Fruit fly (Drosophila melanogaster) whole organism, embryonic: ENCODE results near the gene peng.
A peak's percentile ranks its signal among the peaks of the same experiment; 100 is the strongest.

ENCODE experiments used
- CG11398 ChIP-seq: fragments of 200-800 bp; sonication (Bioruptor generic); optimal IDR thresholded peaks from 2 replicates; lab custom pipeline; 2016; ENCODE audit warnings: missing biosample characterization, missing genetic modification characterization
- CG11504 ChIP-seq: fragments of 200-800 bp; sonication (Bioruptor generic); optimal IDR thresholded peaks from 3 replicates; lab custom pipeline; 2019; ENCODE audit warnings: missing biosample characterization, mild to moderate bottlenecking, missing genetic modification characterization, moderate library complexity
- CG11723 ChIP-seq: fragments of 200-800 bp; sonication (Bioruptor generic); optimal IDR thresholded peaks from 2 replicates; lab custom pipeline; 2017; ENCODE audit warnings: missing biosample characterization, mild to moderate bottlenecking, missing genetic modification characterization
- CG12299 ChIP-seq: fragments of 200-800 bp; sonication (Bioruptor generic); optimal IDR thresholded peaks from 2 replicates; lab custom pipeline; 2018; ENCODE audit warnings: missing biosample characterization, mild to moderate bottlenecking, missing genetic modification characterization
- CG1233 ChIP-seq: fragments of 200-800 bp; sonication (Bioruptor generic); optimal IDR thresholded peaks from 4 replicates; lab custom pipeline; 2018; ENCODE audit warnings: missing biosample characterization, mild to moderate bottlenecking, missing genetic modification characterization
- CG13287 ChIP-seq: fragments of 200-800 bp; sonication (Bioruptor generic); IDR thresholded peaks from 2 replicates; pipeline ENCODE4 v1.3.6; 2022; ENCODE audit warnings: missing biosample characterization, missing genetic modification characterization; ENCODE audit not compliant: partially characterized antibody
- CG14667 ChIP-seq: fragments of 200-800 bp; sonication (Bioruptor generic); IDR thresholded peaks from 2 replicates; pipeline ENCODE4 v1.3.6; 2022; ENCODE audit warnings: missing biosample characterization, missing genetic modification characterization
- CG17829 ChIP-seq: fragments of 200-800 bp; optimal IDR thresholded peaks from 2 replicates; lab custom pipeline; 2019; ENCODE audit warnings: missing biosample characterization, mild to moderate bottlenecking, missing genetic modification characterization, moderate library complexity
- CG2202 ChIP-seq: fragments of 200-800 bp; sonication (Bioruptor generic); optimal IDR thresholded peaks from 2 replicates; lab custom pipeline; 2018; ENCODE audit warnings: missing biosample characterization, mild to moderate bottlenecking, missing genetic modification characterization
- CG31388 ChIP-seq: fragments of 200-800 bp; sonication (Bioruptor generic); optimal IDR thresholded peaks from 2 replicates; lab custom pipeline; 2016; ENCODE audit warnings: missing biosample characterization, missing genetic modification characterization
- CG31441 ChIP-seq: fragments of 200-800 bp; sonication (Bioruptor generic); IDR thresholded peaks from 2 replicates; pipeline ENCODE4 v1.3.6; 2022; ENCODE audit warnings: missing biosample characterization, missing genetic modification characterization
- CG32767 ChIP-seq: fragments of 200-800 bp; sonication (Bioruptor generic); IDR thresholded peaks from 2 replicates; pipeline ENCODE4 v1.3.6; 2022; ENCODE audit warnings: missing biosample characterization, missing genetic modification characterization
- CG3838 ChIP-seq: fragments of 200-800 bp; sonication (Bioruptor generic); optimal IDR thresholded peaks from 3 replicates; lab custom pipeline; 2016; ENCODE audit warnings: missing biosample characterization, missing genetic modification characterization
- CG6689 ChIP-seq: fragments of 200-800 bp; sonication (Bioruptor generic); IDR thresholded peaks from 2 replicates; pipeline ENCODE4 v1.3.6; 2022; ENCODE audit warnings: missing biosample characterization, missing genetic modification characterization
- CG7839 ChIP-seq: fragments of 200-800 bp; sonication (Bioruptor generic); optimal IDR thresholded peaks from 3 replicates; lab custom pipeline; 2018; ENCODE audit warnings: missing biosample characterization, mild to moderate bottlenecking, missing genetic modification characterization, moderate library complexity
- CG8478 ChIP-seq: fragments of >200 bp; optimal IDR thresholded peaks from 2 replicates; lab custom pipeline; 2018
- CG9437 ChIP-seq: fragments of 200-800 bp; sonication (Bioruptor generic); optimal IDR thresholded peaks from 2 replicates; lab custom pipeline; 2018; ENCODE audit warnings: missing biosample characterization, mild to moderate bottlenecking, missing genetic modification characterization
- Dll ChIP-seq: fragments of 200-800 bp; sonication (Bioruptor generic); IDR thresholded peaks from 4 replicates; pipeline ENCODE4 v1.3.6; 2022; ENCODE audit warnings: missing biosample characterization, missing genetic modification characterization; ENCODE audit not compliant: partially characterized antibody
- GATAe ChIP-seq: fragments of 200-800 bp; sonication (Bioruptor generic); conservative IDR thresholded peaks from 2 replicates; pipeline ENCODE4 v1.3.6; 2022; ENCODE audit warnings: missing biosample characterization, missing genetic modification characterization
- Gug ChIP-seq: fragments of 200-800 bp; sonication (Bioruptor generic); IDR thresholded peaks from 4 replicates; pipeline ENCODE4 v1.3.6; 2022; ENCODE audit warnings: missing biosample characterization, missing genetic modification characterization
- HHEX ChIP-seq: fragments of 200-800 bp; sonication (Bioruptor generic); optimal IDR thresholded peaks from 3 replicates; lab custom pipeline; 2017; ENCODE audit warnings: missing biosample characterization, mild to moderate bottlenecking, missing genetic modification characterization, missing genetic modification reagents
- Jarid2 ChIP-seq: fragments of 200-800 bp; sonication (Bioruptor generic); optimal IDR thresholded peaks from 3 replicates; lab custom pipeline; 2017; ENCODE audit warnings: mild to moderate bottlenecking, missing biosample characterization, missing genetic modification reagents, missing genetic modification characterization
- Lim3 ChIP-seq: fragments of 200-800 bp; sonication (Bioruptor generic); IDR thresholded peaks from 2 replicates; pipeline ENCODE4 v1.3.6; 2022; ENCODE audit warnings: missing biosample characterization, missing genetic modification characterization
- Lpt ChIP-seq: fragments of >200 bp; optimal IDR thresholded peaks from 2 replicates; lab custom pipeline; 2018; ENCODE audit warnings: missing biosample characterization, missing genetic modification characterization
- MTF-1 ChIP-seq: fragments of 200-800 bp; sonication (Bioruptor generic); optimal IDR thresholded peaks from 2 replicates; lab custom pipeline; 2018; ENCODE audit warnings: missing biosample characterization, mild to moderate bottlenecking, missing genetic modification characterization, borderline replicate concordance
- Mad ChIP-seq: fragments of 200-800 bp; sonication (Bioruptor generic); optimal IDR thresholded peaks from 2 replicates; lab custom pipeline; 2016; ENCODE audit warnings: missing biosample characterization, missing genetic modification characterization
- Neu2 ChIP-seq: fragments of 200-800 bp; sonication (Bioruptor generic); optimal IDR thresholded peaks from 3 replicates; lab custom pipeline; 2016; ENCODE audit warnings: missing biosample characterization, missing genetic modification characterization, borderline replicate concordance
- Oaz ChIP-seq: fragments of 200-800 bp; sonication (Bioruptor generic); IDR thresholded peaks from 2 replicates; pipeline ENCODE4 v1.3.6; 2022; ENCODE audit warnings: missing biosample characterization, missing genetic modification characterization
- Optix ChIP-seq: fragments of 200-800 bp; sonication (Bioruptor generic); IDR thresholded peaks from 3 replicates; pipeline ENCODE4 v1.3.6; 2022; ENCODE audit warnings: missing biosample characterization, missing genetic modification characterization
- Pdp1 ChIP-seq, 2 experiments: fragments of 200-800 bp; sonication (Bioruptor generic); optimal IDR thresholded peaks; 3 replicates each; lab custom pipeline; 2016; ENCODE audit warnings: missing biosample characterization in 2 of 2, missing genetic modification characterization in 2 of 2, mild to moderate bottlenecking in 1 of 2, moderate library complexity in 1 of 2
- Xrp1 ChIP-seq: fragments of 200-800 bp; sonication (Bioruptor generic); IDR thresholded peaks from 2 replicates; pipeline ENCODE4 v1.3.6; 2022; ENCODE audit warnings: missing biosample characterization, missing genetic modification characterization
- az2 ChIP-seq: fragments of 200-800 bp; sonication (Bioruptor generic); optimal IDR thresholded peaks from 3 replicates; lab custom pipeline; 2016; ENCODE audit warnings: missing biosample characterization, missing genetic modification characterization
- croc ChIP-seq: fragments of 200-800 bp; sonication (Bioruptor generic); conservative IDR thresholded peaks from 3 replicates; pipeline ENCODE4 v1.3.6; 2022; ENCODE audit warnings: missing biosample characterization, missing genetic modification characterization
- dimm ChIP-seq: fragments of 200-800 bp; sonication (Bioruptor generic); IDR thresholded peaks from 2 replicates; pipeline ENCODE4 v1.3.6; 2022; ENCODE audit warnings: missing biosample characterization, missing genetic modification characterization
- emc ChIP-seq: fragments of 200-800 bp; sonication (Bioruptor generic); optimal IDR thresholded peaks from 2 replicates; lab custom pipeline; 2016; ENCODE audit warnings: missing biosample characterization, missing genetic modification characterization
- exex ChIP-seq: fragments of 200-800 bp; sonication (Bioruptor generic); optimal IDR thresholded peaks from 4 replicates; lab custom pipeline; 2018; ENCODE audit warnings: missing biosample characterization, mild to moderate bottlenecking, missing genetic modification characterization, moderate library complexity
- her ChIP-seq: fragments of 200-800 bp; sonication (Bioruptor generic); optimal IDR thresholded peaks from 2 replicates; lab custom pipeline; 2016; ENCODE audit warnings: missing biosample characterization, missing genetic modification characterization
- hkb ChIP-seq, 2 experiments: fragments of 200-800 bp in 1 of 2; fragments of >200 bp in 1 of 2; sonication (Bioruptor generic) in 1 of 2; IDR thresholded peaks in 1 of 2; optimal IDR thresholded peaks in 1 of 2; 2 replicates each; pipeline versions ENCODE4 v1.3.6 to Lab custom; 2017 to 2022; ENCODE audit warnings: missing biosample characterization in 1 of 2, missing genetic modification characterization in 1 of 2
- jing ChIP-seq: fragments of 200-800 bp; sonication (Bioruptor generic); optimal IDR thresholded peaks from 2 replicates; lab custom pipeline; 2018; ENCODE audit warnings: missing biosample characterization, mild to moderate bottlenecking, missing genetic modification characterization
- jumu ChIP-seq: fragments of 200-800 bp; sonication (Bioruptor generic); optimal IDR thresholded peaks from 3 replicates; lab custom pipeline; 2016; ENCODE audit warnings: missing biosample characterization, missing genetic modification characterization
- lov ChIP-seq, 2 experiments: fragments of 200-800 bp in 1 of 2; fragments of >200 bp in 1 of 2; sonication (Bioruptor generic) in 1 of 2; IDR thresholded peaks in 1 of 2; optimal IDR thresholded peaks in 1 of 2; 2 replicates in 1 of 2; 3 replicates in 1 of 2; pipeline versions ENCODE4 v1.3.6 to Lab custom; 2017 to 2022; ENCODE audit warnings: missing biosample characterization in 1 of 2, missing genetic modification characterization in 1 of 2
- nau ChIP-seq: fragments of 200-800 bp; sonication (Bioruptor generic); optimal IDR thresholded peaks from 3 replicates; lab custom pipeline; 2017; ENCODE audit warnings: missing biosample characterization, mild to moderate bottlenecking, missing genetic modification characterization, missing genetic modification reagents
- nerfin-1 ChIP-seq: fragments of 200-800 bp; sonication (Bioruptor generic); optimal IDR thresholded peaks from 3 replicates; lab custom pipeline; 2019; ENCODE audit warnings: missing biosample characterization, mild to moderate bottlenecking, missing genetic modification characterization, moderate library complexity
- phol ChIP-seq: fragments of 200-800 bp; sonication (Bioruptor generic); optimal IDR thresholded peaks from 3 replicates; lab custom pipeline; 2018; ENCODE audit warnings: missing biosample characterization, mild to moderate bottlenecking, missing genetic modification characterization, moderate library complexity
- psq ChIP-seq: fragments of 200-800 bp; sonication (Bioruptor generic); optimal IDR thresholded peaks from 2 replicates; lab custom pipeline; 2017; ENCODE audit warnings: missing biosample characterization, missing genetic modification characterization
- pum ChIP-seq: fragments of 200-800 bp; sonication (Bioruptor generic); optimal IDR thresholded peaks from 2 replicates; lab custom pipeline; 2016; ENCODE audit warnings: missing biosample characterization, missing genetic modification characterization
- stc ChIP-seq: fragments of 200-800 bp; sonication (Bioruptor generic); IDR thresholded peaks from 2 replicates; pipeline ENCODE4 v1.3.6; 2022; ENCODE audit warnings: missing biosample characterization, missing genetic modification characterization
- tio ChIP-seq: fragments of 200-800 bp; sonication (Bioruptor generic); optimal IDR thresholded peaks from 2 replicates; lab custom pipeline; 2017; ENCODE audit warnings: missing biosample characterization, missing genetic modification characterization, inconsistent platforms
- vvl ChIP-seq: fragments of 200-800 bp; sonication (Bioruptor generic); IDR thresholded peaks from 2 replicates; pipeline ENCODE4 v1.3.6; 2022; ENCODE audit warnings: missing biosample characterization, missing genetic modification characterization

The peng gene

dm6 chrX:21349800-21350309 is at the start of gene peng, which contains the start of gene sol (continued):
- TF ChIP-seq lov (optimal IDR thresholded peaks at IDR 0.05; lab: Kevin White, UChicago) (no peak), lov (GFP tag; IDR thresholded peaks at IDR 0.05; lab: Robert Waterston, UW) (peak; percentile 49; the same call in 1 of the 3 replicates), psq (GFP tag; lab: Kevin White, UChicago) (peak; percentile 23), hkb (optimal IDR thresholded peaks at IDR 0.05; lab: Kevin White, UChicago) (peak; percentile 63), hkb (GFP tag; IDR thresholded peaks at IDR 0.05; lab: Robert Waterston, UW) (no peak; the same call in 1 of the 2 replicates), tio (GFP tag; lab: Kevin White, UChicago) (no peak), Pdp1 (GFP tag; optimal IDR thresholded peaks at IDR 0.05; lab: Kevin White, UChicago) (peak; percentile 67 to 75), Neu2 (GFP tag; lab: Kevin White, UChicago) (no peak), phol (peak; percentile 77), Dll (0 out of 4 replicates have a peak, but pooled peaks have one; percentile 30), exex (tag; lab: Kevin White, UChicago) (no peak), CG31441 (GFP tag; lab: Robert Waterston, UW) (peak; percentile 71; the same call in 1 of the 2 replicates), CG8478 (lab: Kevin White, UChicago) (no peak), CG12299 (peak; percentile 42), Jarid2 (GFP tag; lab: Kevin White, UChicago) (no peak), Xrp1 (GFP tag; lab: Robert Waterston, UW) (peak; percentile 56), dimm (GFP tag; lab: Robert Waterston, UW) (no peak), CG6689 (peak; percentile 54), Optix (GFP tag; lab: Robert Waterston, UW) (no peak), CG14667 (no peak), HHEX (GFP tag; lab: Kevin White, UChicago) (peak; percentile 75), CG11504 (tag; lab: Kevin White, UChicago) (no peak), CG2202 (peak; percentile 34), CG11398 (no peak), stc (0 out of 2 replicates have a peak, but pooled peaks have one; percentile 36), CG13287 (0 out of 2 replicates have a peak, but pooled peaks have one; percentile 12), Mad (GFP tag; lab: Kevin White, UChicago) (peak; percentile 76), CG3838 (GFP tag; lab: Kevin White, UChicago) (peak; percentile 2), CG32767 (peak; percentile 52; the same call in 1 of the 2 replicates), CG1233 (GFP tag; lab: Kevin White, UChicago) (peak; percentile 49), Lim3 (GFP tag; lab: Robert Waterston, UW) (no peak), CG7839 (tag; lab: Kevin White, UChicago) (peak; percentile 76), jumu (GFP tag; lab: Kevin White, UChicago) (peak; percentile 58), MTF-1 (no peak), nerfin-1 (tag; lab: Kevin White, UChicago) (peak; percentile 45), CG17829 (peak; percentile 54), Oaz (GFP tag; lab: Robert Waterston, UW) (peak; percentile 54), GATAe (no peak), Lpt (GFP tag; lab: Kevin White, UChicago) (no peak), CG11723 (GFP tag; lab: Kevin White, UChicago) (peak; percentile 57), her (peak; percentile 40), croc (peak; percentile 22; the same call in 1 of the 3 replicates), az2 (GFP tag; lab: Kevin White, UChicago) (peak; percentile 74), nau (GFP tag; lab: Kevin White, UChicago) (no peak), CG31388 (GFP tag; lab: Kevin White, UChicago) (peak; percentile 17), pum (GFP tag; lab: Kevin White, UChicago) (peak; percentile 78), CG9437 (peak; percentile 60), vvl (peak; percentile 73), Gug (0 out of 4 replicates have a peak, but pooled peaks have one; percentile 22), emc (GFP tag; lab: Kevin White, UChicago) (no peak), jing (no peak)
